Fruit fly (Drosophila melanogaster): Measurements from ENCODE around the gene Sh3beta.

DNA sequence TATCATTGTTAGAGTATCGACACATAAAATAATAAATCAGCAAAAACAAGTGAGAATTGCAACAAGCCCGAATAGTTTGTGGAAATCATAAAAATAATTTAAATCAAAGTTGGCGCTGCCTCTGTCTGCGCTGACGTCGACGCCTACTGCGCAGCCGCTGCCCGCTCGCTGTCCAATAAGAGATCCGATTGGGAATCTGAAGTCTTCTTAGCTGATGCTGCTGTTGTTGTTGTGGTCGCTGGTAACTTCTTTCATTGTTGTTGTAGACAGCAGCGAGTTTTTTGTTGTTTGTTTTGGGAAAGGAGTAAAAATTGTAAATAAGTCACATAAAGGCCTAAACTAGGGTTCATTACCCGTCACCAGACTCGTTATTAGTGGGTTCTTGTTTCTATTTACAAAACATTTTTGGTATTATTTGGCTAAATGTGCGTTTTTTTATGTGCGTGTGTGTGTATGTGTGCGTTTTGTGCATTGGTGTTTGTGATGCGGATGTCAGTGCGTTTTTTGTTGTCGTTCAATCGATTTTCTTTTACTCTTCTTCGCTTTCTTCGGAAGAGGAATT is 4.3 kb downstream of the Sh3beta start:
- no peak for TF ChIP-seq ase (GFP tag; IDR thresholded peaks at IDR 0.05)
- no peak for TF ChIP-seq CoRest (tag; optimal IDR thresholded peaks at IDR 0.05)
- TF ChIP-seq az2 (GFP tag; optimal IDR thresholded peaks at IDR 0.05), result no peak
- TF ChIP-seq chm (GFP tag; IDR thresholded peaks at IDR 0.05), result no peak
- no peak for TF ChIP-seq CG17361 (GFP tag; IDR thresholded peaks at IDR 0.05)
- no peak for TF ChIP-seq jing (GFP tag; optimal IDR thresholded peaks at IDR 0.05)
